Fruit fly (Drosophila melanogaster): ENCODE results near the gene CG15021.

dm6 chr3L:4412974-4413373, 23.5 kb upstream of the CG15021 start:
- TF ChIP-seq CTCF (optimal IDR thresholded peaks at IDR 0.05) (no peak), CG8478 (optimal IDR thresholded peaks at IDR 0.05) (no peak)

Data from S2 (cell line).